Fruit fly (Drosophila melanogaster): ENCODE data around the gene RIOK2.

DNA sequence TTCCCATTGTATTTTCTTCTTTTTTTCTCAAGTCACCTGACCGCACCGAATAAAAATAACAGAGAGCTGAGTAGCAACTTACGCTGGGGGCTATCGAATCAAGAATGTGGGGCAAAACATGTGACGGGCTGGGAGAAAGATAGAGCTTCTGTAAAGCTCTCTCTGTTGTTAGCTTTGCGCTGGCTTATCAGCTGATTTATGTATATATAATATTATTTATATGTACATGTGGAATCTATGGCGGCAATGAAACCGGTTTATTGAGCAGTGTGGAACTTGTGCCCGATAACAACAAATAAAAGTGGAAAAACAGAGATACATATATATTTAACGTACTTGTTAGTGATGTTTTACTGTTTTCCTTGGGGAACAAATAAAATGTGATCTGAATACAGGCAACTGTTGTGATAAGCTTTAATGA is 27.2 kb downstream of the RIOK2 start, which contains the start of gene CG31098:
- TF ChIP-seq CG8478 (optimal IDR thresholded peaks at IDR 0.05) = no peak
- TF ChIP-seq CTCF (optimal IDR thresholded peaks at IDR 0.05) = no peak

Measured in S2 (cell line).